Fruit fly (Drosophila melanogaster) whole organism, embryonic: ENCODE results near the gene sesB.
A peak's percentile ranks its signal among the peaks of the same experiment; 100 is the strongest.

Experiments
- CG1233 ChIP-seq: fragments of 200-800 bp; sonication (Bioruptor generic); optimal IDR thresholded peaks from 4 replicates; lab custom pipeline; 2018; ENCODE audit warnings: missing biosample characterization, mild to moderate bottlenecking, missing genetic modification characterization
- CG14860 ChIP-seq: fragments of 200-800 bp; sonication (Bioruptor generic); IDR thresholded peaks from 3 replicates; pipeline ENCODE4 v1.3.6; 2022; ENCODE audit warnings: missing biosample characterization, missing genetic modification characterization; ENCODE audit not compliant: partially characterized antibody
- CG15073 ChIP-seq: fragments of 200-800 bp; sonication (Bioruptor generic); optimal IDR thresholded peaks from 2 replicates; lab custom pipeline; 2016; ENCODE audit warnings: missing biosample characterization, missing genetic modification characterization
- CG15601 ChIP-seq: fragments of 200-800 bp; sonication (Bioruptor generic); optimal IDR thresholded peaks from 3 replicates; lab custom pipeline; 2019; ENCODE audit warnings: missing biosample characterization, mild to moderate bottlenecking, missing genetic modification characterization, moderate library complexity
- CG1603 ChIP-seq: fragments of 200-800 bp; sonication (Bioruptor generic); optimal IDR thresholded peaks from 2 replicates; lab custom pipeline; 2019; ENCODE audit warnings: missing biosample characterization, mild to moderate bottlenecking, missing genetic modification characterization, moderate library complexity
- CG17361 ChIP-seq: fragments of 200-800 bp; sonication (Bioruptor generic); IDR thresholded peaks from 3 replicates; pipeline ENCODE4 v1.3.6; 2022; ENCODE audit warnings: missing biosample characterization, missing genetic modification characterization
- CG17385 ChIP-seq: fragments of 200-800 bp; sonication (Bioruptor generic); optimal IDR thresholded peaks from 3 replicates; lab custom pipeline; 2018; ENCODE audit warnings: missing biosample characterization, mild to moderate bottlenecking, missing genetic modification characterization
- CG17829 ChIP-seq: fragments of 200-800 bp; optimal IDR thresholded peaks from 2 replicates; lab custom pipeline; 2019; ENCODE audit warnings: missing biosample characterization, mild to moderate bottlenecking, missing genetic modification characterization, moderate library complexity
- CG1792 ChIP-seq: fragments of 200-800 bp; sonication (Bioruptor generic); optimal IDR thresholded peaks from 2 replicates; lab custom pipeline; 2016; ENCODE audit warnings: missing biosample characterization, missing genetic modification characterization
- CG18476 ChIP-seq: fragments of 200-800 bp; sonication (Bioruptor generic); optimal IDR thresholded peaks from 2 replicates; lab custom pipeline; 2016; ENCODE audit warnings: missing biosample characterization, mild to moderate bottlenecking, missing genetic modification characterization
- CG2202 ChIP-seq: fragments of 200-800 bp; sonication (Bioruptor generic); optimal IDR thresholded peaks from 2 replicates; lab custom pipeline; 2018; ENCODE audit warnings: missing biosample characterization, mild to moderate bottlenecking, missing genetic modification characterization
- CG33557 ChIP-seq: fragments of 200-800 bp; sonication (Bioruptor generic); optimal IDR thresholded peaks from 2 replicates; lab custom pipeline; 2019; ENCODE audit warnings: missing biosample characterization, mild to moderate bottlenecking, missing genetic modification characterization, moderate library complexity
- CG4730 ChIP-seq: fragments of 200-800 bp; sonication (Bioruptor generic); IDR thresholded peaks from 2 replicates; pipeline ENCODE4 v1.3.6; 2022; ENCODE audit warnings: missing biosample characterization, missing genetic modification characterization
- CG4820 ChIP-seq: fragments of 200-800 bp; sonication (Bioruptor generic); optimal IDR thresholded peaks from 3 replicates; lab custom pipeline; 2016; ENCODE audit warnings: missing biosample characterization, missing genetic modification characterization
- CG5180 ChIP-seq: fragments of 200-800 bp; sonication (Bioruptor generic); optimal IDR thresholded peaks from 3 replicates; lab custom pipeline; 2017; ENCODE audit warnings: missing biosample characterization, missing genetic modification characterization, mild to moderate bottlenecking, moderate library complexity, missing genetic modification reagents
- CG7357 ChIP-seq: fragments of 200-800 bp; sonication (Bioruptor generic); IDR thresholded peaks from 3 replicates; pipeline ENCODE4 v1.3.6; 2022; ENCODE audit warnings: missing biosample characterization, missing genetic modification characterization
- CG7786 ChIP-seq: fragments of 200-800 bp; sonication (Bioruptor generic); optimal IDR thresholded peaks from 2 replicates; lab custom pipeline; 2016; ENCODE audit warnings: missing biosample characterization, missing genetic modification characterization
- CG8359 ChIP-seq: fragments of 200-800 bp; sonication (Bioruptor generic); optimal IDR thresholded peaks from 2 replicates; lab custom pipeline; 2017; ENCODE audit warnings: missing biosample characterization, mild to moderate bottlenecking, missing genetic modification characterization, borderline replicate concordance
- CG8924 ChIP-seq: fragments of 200-800 bp; optimal IDR thresholded peaks from 3 replicates; lab custom pipeline; 2019; ENCODE audit warnings: missing biosample characterization, mild to moderate bottlenecking, missing genetic modification characterization, moderate library complexity
- CoRest ChIP-seq: fragments of 200-800 bp; sonication (Bioruptor generic); optimal IDR thresholded peaks from 3 replicates; lab custom pipeline; 2018; ENCODE audit warnings: missing biosample characterization, mild to moderate bottlenecking, missing genetic modification characterization, moderate library complexity
- Dad ChIP-seq: fragments of 200-800 bp; sonication (Bioruptor generic); optimal IDR thresholded peaks from 3 replicates; lab custom pipeline; 2016; ENCODE audit warnings: missing biosample characterization, missing genetic modification characterization
- Dip3 ChIP-seq: fragments of 200-800 bp; sonication (Bioruptor generic); optimal IDR thresholded peaks from 3 replicates; lab custom pipeline; 2016; ENCODE audit warnings: missing biosample characterization, missing genetic modification characterization
- Fer3 ChIP-seq: fragments of 200-800 bp; sonication (Bioruptor generic); optimal IDR thresholded peaks from 2 replicates; lab custom pipeline; 2018; ENCODE audit warnings: missing biosample characterization, mild to moderate bottlenecking, missing genetic modification characterization, moderate library complexity
- HLH54F ChIP-seq: fragments of 200-800 bp; sonication (Bioruptor generic); optimal IDR thresholded peaks from 3 replicates; lab custom pipeline; 2016; ENCODE audit warnings: missing biosample characterization, missing genetic modification characterization
- HmgZ ChIP-seq: fragments of 200-800 bp; sonication (Bioruptor generic); optimal IDR thresholded peaks from 2 replicates; lab custom pipeline; 2018; ENCODE audit warnings: missing biosample characterization, mild to moderate bottlenecking, missing genetic modification characterization
- Mrtf ChIP-seq: fragments of 200-800 bp; sonication (Bioruptor generic); IDR thresholded peaks from 3 replicates; pipeline ENCODE4 v1.3.6; 2022; ENCODE audit warnings: missing biosample characterization, missing genetic modification characterization
- NFAT ChIP-seq: fragments of 200-800 bp; sonication (Bioruptor generic); IDR thresholded peaks from 2 replicates; pipeline ENCODE4 v1.3.6; 2022; ENCODE audit warnings: missing biosample characterization, missing genetic modification characterization
- Neu2 ChIP-seq: fragments of 200-800 bp; sonication (Bioruptor generic); optimal IDR thresholded peaks from 3 replicates; lab custom pipeline; 2016; ENCODE audit warnings: missing biosample characterization, missing genetic modification characterization, borderline replicate concordance
- Tbp ChIP-seq: fragments of >200 bp; optimal IDR thresholded peaks from 2 replicates; lab custom pipeline; 2018; ENCODE audit warnings: missing biosample characterization, missing genetic modification characterization
- ato ChIP-seq: fragments of 200-800 bp; sonication (Bioruptor generic); IDR thresholded peaks from 2 replicates; pipeline ENCODE4 v1.3.6; 2022; ENCODE audit warnings: missing biosample characterization, missing genetic modification characterization; ENCODE audit not compliant: partially characterized antibody
- bab2 ChIP-seq: fragments of 200-800 bp; sonication (Bioruptor generic); optimal IDR thresholded peaks from 2 replicates; lab custom pipeline; 2016; ENCODE audit warnings: missing biosample characterization, missing genetic modification characterization
- crc ChIP-seq: fragments of 200-800 bp; sonication (Bioruptor generic); optimal IDR thresholded peaks from 2 replicates; lab custom pipeline; 2016; ENCODE audit warnings: missing biosample characterization, missing genetic modification characterization
- crp ChIP-seq, 2 experiments: fragments of 200-800 bp; sonication (Bioruptor generic); optimal IDR thresholded peaks; 2 replicates in 1 of 2; 3 replicates in 1 of 2; lab custom pipeline; 2017; ENCODE audit warnings: missing biosample characterization in 2 of 2, missing genetic modification characterization in 2 of 2, mild to moderate bottlenecking in 1 of 2, moderate library complexity in 1 of 2
- cwo ChIP-seq: fragments of 200-800 bp; sonication (Bioruptor generic); optimal IDR thresholded peaks from 3 replicates; lab custom pipeline; 2017; ENCODE audit warnings: missing biosample characterization, missing genetic modification characterization, mild to moderate bottlenecking, moderate library complexity, missing genetic modification reagents
- exex ChIP-seq: fragments of 200-800 bp; sonication (Bioruptor generic); optimal IDR thresholded peaks from 4 replicates; lab custom pipeline; 2018; ENCODE audit warnings: missing biosample characterization, mild to moderate bottlenecking, missing genetic modification characterization, moderate library complexity
- gsb ChIP-seq: fragments of 200-800 bp; sonication (Bioruptor generic); IDR thresholded peaks from 2 replicates; pipeline ENCODE4 v1.3.6; 2022; ENCODE audit warnings: missing biosample characterization, missing genetic modification characterization
- hkb ChIP-seq, 2 experiments: fragments of 200-800 bp in 1 of 2; fragments of >200 bp in 1 of 2; sonication (Bioruptor generic) in 1 of 2; IDR thresholded peaks in 1 of 2; optimal IDR thresholded peaks in 1 of 2; 2 replicates each; pipeline versions ENCODE4 v1.3.6 to Lab custom; 2017 to 2022; ENCODE audit warnings: missing biosample characterization in 1 of 2, missing genetic modification characterization in 1 of 2
- jumu ChIP-seq: fragments of 200-800 bp; sonication (Bioruptor generic); optimal IDR thresholded peaks from 3 replicates; lab custom pipeline; 2016; ENCODE audit warnings: missing biosample characterization, missing genetic modification characterization
- mld ChIP-seq: fragments of 200-800 bp; sonication (Bioruptor generic); IDR thresholded peaks from 3 replicates; pipeline ENCODE4 v1.3.6; 2022; ENCODE audit warnings: missing biosample characterization, missing genetic modification characterization; ENCODE audit not compliant: partially characterized antibody
- nau ChIP-seq: fragments of 200-800 bp; sonication (Bioruptor generic); optimal IDR thresholded peaks from 3 replicates; lab custom pipeline; 2017; ENCODE audit warnings: missing biosample characterization, mild to moderate bottlenecking, missing genetic modification characterization, missing genetic modification reagents
- nerfin-1 ChIP-seq: fragments of 200-800 bp; sonication (Bioruptor generic); optimal IDR thresholded peaks from 3 replicates; lab custom pipeline; 2019; ENCODE audit warnings: missing biosample characterization, mild to moderate bottlenecking, missing genetic modification characterization, moderate library complexity
- nerfin-2 ChIP-seq: fragments of 200-800 bp; sonication (Bioruptor generic); IDR thresholded peaks from 2 replicates; pipeline ENCODE4 v1.3.6; 2022; ENCODE audit warnings: missing biosample characterization, missing genetic modification characterization; ENCODE audit not compliant: partially characterized antibody
- rib ChIP-seq: fragments of 200-800 bp; sonication (Bioruptor generic); IDR thresholded peaks from 2 replicates; pipeline ENCODE4 v1.3.6; 2022; ENCODE audit warnings: missing biosample characterization, missing genetic modification characterization
- scrt ChIP-seq: fragments of 200-800 bp; sonication (Bioruptor generic); optimal IDR thresholded peaks from 2 replicates; lab custom pipeline; 2018; ENCODE audit warnings: missing biosample characterization, mild to moderate bottlenecking, missing genetic modification characterization, moderate library complexity
- sens-2 ChIP-seq: fragments of 200-800 bp; sonication (Bioruptor generic); IDR thresholded peaks from 2 replicates; pipeline ENCODE4 v1.3.6; 2022; ENCODE audit warnings: missing biosample characterization, missing genetic modification characterization
- tin ChIP-seq: fragments of 200-800 bp; sonication (Bioruptor generic); optimal IDR thresholded peaks from 3 replicates; lab custom pipeline; 2016; ENCODE audit warnings: missing biosample characterization, missing genetic modification characterization
- vfl ChIP-seq: fragments of 200-800 bp; sonication (Bioruptor generic); optimal IDR thresholded peaks from 2 replicates; lab custom pipeline; 2016; ENCODE audit warnings: missing biosample characterization, missing genetic modification characterization
- zfh1 ChIP-seq: fragments of 200-800 bp; sonication (Bioruptor generic); IDR thresholded peaks from 3 replicates; pipeline ENCODE4 v1.3.6; 2022; ENCODE audit warnings: missing biosample characterization, missing genetic modification characterization

The sesB gene

DNA sequence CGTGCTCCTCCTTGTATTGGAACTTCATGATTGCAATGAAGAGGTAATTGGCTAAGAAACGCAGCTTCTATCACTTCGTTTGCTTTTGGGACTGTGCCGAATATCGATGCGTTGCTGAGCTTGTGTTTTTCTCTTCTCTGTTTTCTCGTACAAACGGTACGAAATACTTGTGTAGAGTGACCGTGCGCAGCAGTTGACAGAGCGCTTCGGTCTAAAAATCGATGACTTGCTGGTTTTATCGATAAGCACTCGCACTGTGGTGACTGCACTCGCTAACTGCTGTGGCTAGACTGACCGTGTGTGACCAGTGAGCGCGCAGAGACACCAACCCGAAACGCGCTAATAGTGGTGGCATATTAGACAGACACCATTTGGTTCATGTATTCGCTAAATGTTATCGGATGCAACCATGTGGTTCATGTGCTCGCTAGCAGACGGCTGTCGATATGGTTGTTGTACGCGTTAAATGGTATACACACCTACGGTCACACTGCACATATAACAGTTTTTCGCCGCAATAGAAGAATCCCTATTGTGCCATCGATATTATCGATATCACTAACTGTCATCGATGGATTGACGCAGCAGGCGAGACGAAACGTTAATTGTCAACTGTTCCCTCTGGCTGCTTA is 18.6 kb downstream of the sesB start, which contains the start of the genes Atg8a and BTBD9 (continued):
- TF ChIP-seq Dad (no peak), bab2 (GFP tag; lab: Kevin White, UChicago) (peak; percentile 27), CG15073 (no peak), CG17829 (peak; percentile 59), sens-2 (GFP tag; lab: Robert Waterston, UW) (no peak), CG8924 (tag; lab: Kevin White, UChicago) (peak; percentile 46), tin (peak; percentile 24), CG4730 (no peak), crp (GFP tag; optimal IDR thresholded peaks at IDR 0.05; lab: Kevin White, UChicago) (peak in 1 of 2 experiments; percentile 57), CG7357 (no peak), CG7786 (GFP tag; lab: Kevin White, UChicago) (no peak), CG4820 (GFP tag; lab: Kevin White, UChicago) (no peak), CG14860 (GFP tag; lab: Robert Waterston, UW) (peak; percentile 49; the same call in 1 of the 3 replicates), zfh1 (GFP tag; lab: Robert Waterston, UW) (peak; percentile 49; the same call in 2 of the 3 replicates), hkb (optimal IDR thresholded peaks at IDR 0.05; lab: Kevin White, UChicago) (peak; percentile 45), hkb (GFP tag; IDR thresholded peaks at IDR 0.05; lab: Robert Waterston, UW) (no peak; the same call in 1 of the 2 replicates), CG1792 (GFP tag; lab: Kevin White, UChicago) (no peak), vfl (GFP tag; lab: Kevin White, UChicago) (no peak), NFAT (GFP tag; lab: Robert Waterston, UW) (no peak), nerfin-2 (peak; percentile 68), CG5180 (no peak), cwo (GFP tag; lab: Kevin White, UChicago) (peak; percentile 18), jumu (GFP tag; lab: Kevin White, UChicago) (peak; percentile 63), Tbp (no peak), CG2202 (tag; lab: Kevin White, UChicago) (no peak), nerfin-1 (tag; lab: Kevin White, UChicago) (no peak), ato (GFP tag; lab: Robert Waterston, UW) (no peak; the same call in none of the 2 replicates), Dip3 (GFP tag; lab: Kevin White, UChicago) (peak; percentile 35), mld (GFP tag; lab: Robert Waterston, UW) (peak; percentile 72; the same call in 2 of the 3 replicates), CG18476 (GFP tag; lab: Kevin White, UChicago) (no peak), Neu2 (GFP tag; lab: Kevin White, UChicago) (no peak), CG1233 (GFP tag; lab: Kevin White, UChicago) (no peak), Fer3 (no peak), CG1603 (tag; lab: Kevin White, UChicago) (peak; percentile 95), rib (GFP tag; lab: Robert Waterston, UW) (no peak), HmgZ (peak; percentile 84), CG17361 (0 out of 3 replicates have a peak, but pooled peaks have one; percentile 17), exex (no peak), Mrtf (0 out of 3 replicates have a peak, but pooled peaks have one; percentile 37), scrt (GFP tag; lab: Kevin White, UChicago) (peak; percentile 3), HLH54F (peak; percentile 34), CG8359 (GFP tag; lab: Kevin White, UChicago) (no peak), nau (GFP tag; lab: Kevin White, UChicago) (no peak), CG15601 (tag; lab: Kevin White, UChicago) (peak; percentile 39), CoRest (tag; lab: Kevin White, UChicago) (no peak), gsb (GFP tag; lab: Robert Waterston, UW) (no peak), CG33557 (GFP tag; lab: Kevin White, UChicago) (no peak), CG17385 (GFP tag; lab: Kevin White, UChicago) (peak; percentile 36), crc (GFP tag; lab: Kevin White, UChicago) (no peak)
